Worm (Caenorhabditis elegans): ENCODE measurements around the gene pgph-3.

pgph-3 gene

DNA sequence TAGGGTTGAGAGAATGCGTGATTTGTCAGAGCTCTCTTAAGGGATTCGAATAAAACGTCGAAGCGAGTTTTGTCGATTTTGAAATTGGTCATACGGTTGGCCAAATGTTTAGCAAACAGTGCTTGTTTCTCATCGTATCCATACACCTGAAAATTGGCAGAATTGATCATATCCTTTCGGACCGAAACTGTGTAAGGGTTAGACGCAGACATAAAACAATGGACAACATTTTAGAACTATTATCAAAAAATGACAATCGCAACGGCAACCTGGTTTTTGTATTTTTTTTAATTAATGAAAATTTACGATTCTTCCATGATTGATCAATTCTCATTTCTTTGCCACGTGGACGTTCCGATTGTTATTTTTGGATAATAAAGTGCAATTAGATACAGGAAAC lies 10.5 kb upstream of the pgph-3 start:
- TF ChIP-seq Y67H2A.10 (GFP tag; conservative IDR thresholded peaks at IDR 0.05): no peak
- no peak for TF ChIP-seq ceh-58 (GFP tag; IDR thresholded peaks at IDR 0.05)
- no peak for TF ChIP-seq nhr-179 (tag; optimal IDR thresholded peaks at IDR 0.05)
- TF ChIP-seq hlh-12 (tag; optimal IDR thresholded peaks at IDR 0.05): no peak
- no peak for TF ChIP-seq him-1 (tag; optimal IDR thresholded peaks at IDR 0.05)
- no peak for TF ChIP-seq lin-35 (GFP tag; optimal IDR thresholded peaks at IDR 0.05)
- TF ChIP-seq B0336.3 (GFP tag; IDR thresholded peaks at IDR 0.05): no peak
- TF ChIP-seq ceh-100 (GFP tag; IDR thresholded peaks at IDR 0.05): no peak
- TF ChIP-seq cebp-1 (GFP tag; IDR thresholded peaks at IDR 0.05): no peak
- no peak for TF ChIP-seq cebp-1 (tag; optimal IDR thresholded peaks at IDR 0.05)
- no peak for TF ChIP-seq madf-3 (GFP tag; IDR thresholded peaks at IDR 0.05)
- TF ChIP-seq ceh-91 (GFP tag; IDR thresholded peaks at IDR 0.05): no peak
- no peak for TF ChIP-seq hsf-1 (GFP tag; IDR thresholded peaks at IDR 0.05)
- no peak for TF ChIP-seq lag-1 (GFP tag; IDR thresholded peaks at IDR 0.05)
- no peak for TF ChIP-seq snpc-3.4 (tag; optimal IDR thresholded peaks at IDR 0.05)
- TF ChIP-seq ztf-22 (GFP tag; optimal IDR thresholded peaks at IDR 0.05): no peak
- no peak for TF ChIP-seq F57C9.4 (tag; optimal IDR thresholded peaks at IDR 0.05)
- TF ChIP-seq cebp-2 (GFP tag; IDR thresholded peaks at IDR 0.05): no peak
- TF ChIP-seq B0261.1 (tag; optimal IDR thresholded peaks at IDR 0.05): no peak

DNA sequence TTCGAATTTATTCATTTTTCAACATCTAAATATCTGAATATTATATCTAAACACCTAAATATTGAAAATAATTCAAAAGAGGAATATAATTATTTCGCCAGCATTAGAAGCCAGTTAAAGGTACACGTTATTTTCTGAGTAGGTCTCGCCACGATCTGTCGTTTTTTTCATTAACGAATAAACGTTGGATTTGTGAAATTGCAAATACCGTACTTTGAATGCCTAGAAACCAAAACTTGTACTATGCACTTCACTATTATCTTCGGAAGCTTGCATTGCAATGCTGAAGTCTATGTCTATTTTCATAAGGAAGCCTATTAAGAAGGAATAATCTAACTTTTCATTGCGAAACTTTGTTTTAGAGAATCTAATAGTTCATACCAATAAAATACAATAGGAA lies 8.9 kb upstream of the pgph-3 start:
- TF ChIP-seq hmg-1.2 (GFP tag; IDR thresholded peaks at IDR 0.05) (no peak), hrde-1 (tag; optimal IDR thresholded peaks at IDR 0.05; ENCODE audit: borderline replicate concordance) (peak; percentile 57), madf-6 (GFP tag; IDR thresholded peaks at IDR 0.05) (peak; percentile 45; the same call in 1 of the 2 replicates), him-1 (tag; optimal IDR thresholded peaks at IDR 0.05) (peak; percentile 61), ztf-22 (GFP tag; optimal IDR thresholded peaks at IDR 0.05) (no peak), ceh-58 (GFP tag; IDR thresholded peaks at IDR 0.05) (no peak), ama-1 (optimal IDR thresholded peaks at IDR 0.05) (no peak), ama-1 (GFP tag; optimal IDR thresholded peaks at IDR 0.05) (peak in 1 of 2 experiments; percentile 11), hsf-1 (GFP tag; IDR thresholded peaks at IDR 0.05) (0 out of 2 replicates have a peak, but pooled peaks have one; percentile 9), F49E8.2 (tag; optimal IDR thresholded peaks at IDR 0.05; ENCODE audit: insufficient read depth) (peak; percentile 38)

DNA sequence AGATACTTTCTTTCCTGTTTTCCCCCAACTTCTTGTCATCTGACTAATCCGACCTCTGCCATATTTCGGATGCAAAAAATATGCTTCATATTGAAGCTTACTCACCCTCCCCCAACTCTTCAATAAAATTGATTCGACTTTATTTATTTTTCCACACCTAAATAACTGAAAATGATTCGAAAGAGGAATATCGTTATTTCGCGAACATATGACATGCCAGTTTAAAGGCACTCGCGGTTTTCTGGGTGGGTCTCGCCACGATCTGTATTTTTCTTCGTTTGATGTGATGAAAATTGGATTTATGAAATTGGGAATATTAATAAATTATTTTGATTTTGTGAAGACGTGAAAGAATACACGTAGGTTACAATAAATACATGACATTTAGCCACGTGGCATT lies 8.0 kb upstream of the pgph-3 start, which contains the start of gene F44E7.3:
Gene F44E7.3 (plus strand): TSS at position 319 of the 400 bp plus-strand sequence.
- 0 out of 2 replicates have a peak, but pooled peaks have one; percentile 24 for TF ChIP-seq madf-3 (GFP tag; IDR thresholded peaks at IDR 0.05)
- TF ChIP-seq ztf-28 (GFP tag; IDR thresholded peaks at IDR 0.05): no peak
- TF ChIP-seq gei-17 (GFP tag; optimal IDR thresholded peaks at IDR 0.05): no peak
- no peak for TF ChIP-seq hmg-20 (GFP tag; IDR thresholded peaks at IDR 0.05)
- TF ChIP-seq ama-1 (optimal IDR thresholded peaks at IDR 0.05): peak; percentile 27
- no peak for TF ChIP-seq ama-1 (GFP tag; optimal IDR thresholded peaks at IDR 0.05)
- TF ChIP-seq attf-5 (GFP tag; optimal IDR thresholded peaks at IDR 0.05): no peak
- TF ChIP-seq ztf-6 (GFP tag; IDR thresholded peaks at IDR 0.05): no peak
- no peak for TF ChIP-seq cebp-2 (GFP tag; IDR thresholded peaks at IDR 0.05)
- TF ChIP-seq ceh-79 (tag; optimal IDR thresholded peaks at IDR 0.05): no peak
- no peak for TF ChIP-seq Y79H2A.3 (GFP tag; conservative IDR thresholded peaks at IDR 0.05)
- no peak for TF ChIP-seq F23B12.7 (tag; optimal IDR thresholded peaks at IDR 0.05; ENCODE audit: insufficient read depth)

DNA sequence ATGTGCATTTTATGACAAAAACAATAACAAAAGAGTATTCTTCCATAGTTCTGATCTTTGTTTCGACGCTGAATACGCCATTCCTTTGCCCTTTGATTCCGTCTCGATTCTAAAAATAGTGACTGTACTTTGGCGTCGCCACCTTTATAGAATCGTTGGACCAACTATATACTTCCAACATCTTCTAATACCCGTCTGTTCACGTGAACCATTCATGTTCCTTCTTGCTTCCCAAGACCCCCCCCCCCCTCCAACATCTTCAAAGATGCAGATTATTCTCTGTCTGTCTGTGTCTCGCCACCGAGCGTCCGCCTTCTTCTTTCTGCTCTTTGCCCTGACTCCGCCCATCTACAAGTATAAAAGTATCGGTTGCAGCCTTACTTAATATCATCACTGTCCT lies 6.4 kb upstream of the pgph-3 start:
- TF ChIP-seq attf-3 (GFP tag; conservative IDR thresholded peaks at IDR 0.05): no peak
- no peak for TF ChIP-seq rcor-1 (GFP tag; IDR thresholded peaks at IDR 0.05)
- TF ChIP-seq cebp-2 (GFP tag; IDR thresholded peaks at IDR 0.05): no peak
- no peak for TF ChIP-seq hmg-1.2 (GFP tag; IDR thresholded peaks at IDR 0.05)
- no peak; the same call in 1 of the 2 replicates for TF ChIP-seq madf-8 (GFP tag; conservative IDR thresholded peaks at IDR 0.05)
- no peak for TF ChIP-seq Y79H2A.3 (GFP tag; conservative IDR thresholded peaks at IDR 0.05)
- TF ChIP-seq lin-35 (GFP tag; optimal IDR thresholded peaks at IDR 0.05): no peak
- TF ChIP-seq akir-1 (GFP tag; optimal IDR thresholded peaks at IDR 0.05): no peak
- TF ChIP-seq let-526 (GFP tag; IDR thresholded peaks at IDR 0.05): no peak
- no peak for TF ChIP-seq lir-1 (GFP tag; conservative IDR thresholded peaks at IDR 0.05)
- TF ChIP-seq ceh-79 (tag; optimal IDR thresholded peaks at IDR 0.05): no peak
- no peak for TF ChIP-seq F23B12.7 (tag; optimal IDR thresholded peaks at IDR 0.05; ENCODE audit: insufficient read depth)
